Worm (Caenorhabditis elegans) whole organism, L1 larva: ENCODE measurements around the gene memo-1.

Experiments used
- C04F5.9 ChIP-seq: sonication (generic microtip); optimal IDR thresholded peaks from 2 replicates; lab custom pipeline; 2016; ENCODE audit warnings: missing genetic modification characterization, missing compliant biosample characterization
- C16A3.4 ChIP-seq: fragments of 150-350 bp; optimal IDR thresholded peaks from 2 replicates; lab custom pipeline; 2014; ENCODE audit warnings: missing biosample characterization, missing genetic modification characterization
- C34B4.2 ChIP-seq: sonication (generic microtip); optimal IDR thresholded peaks from 2 replicates; lab custom pipeline; 2017; ENCODE audit warnings: mild to moderate bottlenecking, missing genetic modification characterization, missing compliant biosample characterization
- alr-1 ChIP-seq: fragments of 200-800 bp; sonication (Bioruptor generic); optimal IDR thresholded peaks from 2 replicates; lab custom pipeline; 2018; ENCODE audit warnings: borderline replicate concordance, mild to moderate bottlenecking, missing genetic modification characterization, missing compliant biosample characterization
- aly-2 ChIP-seq: fragments of 150-350 bp; optimal IDR thresholded peaks from 2 replicates; lab custom pipeline; 2014; ENCODE audit warnings: missing biosample characterization, missing genetic modification characterization
- ceh-63 ChIP-seq: fragments of 200-800 bp; sonication (Bioruptor generic); optimal IDR thresholded peaks from 2 replicates; lab custom pipeline; 2018; ENCODE audit warnings: mild to moderate bottlenecking, missing genetic modification characterization, missing compliant biosample characterization
- ceh-8 ChIP-seq: fragments of 200-800 bp; sonication (Bioruptor generic); optimal IDR thresholded peaks from 2 replicates; lab custom pipeline; 2018; ENCODE audit warnings: mild to moderate bottlenecking, missing genetic modification characterization, moderate library complexity, missing compliant biosample characterization
- ceh-82 ChIP-seq, 3 experiments: fragments of 150-350 bp in 1 of 3; sonication (generic microtip) in 2 of 3; optimal IDR thresholded peaks; 2 replicates each; lab custom pipeline; 2014 to 2017; ENCODE audit warnings: missing biosample characterization in 3 of 3, missing genetic modification characterization in 3 of 3
- ceh-88 ChIP-seq: fragments of 200-800 bp; sonication (Bioruptor generic); IDR thresholded peaks from 2 replicates; pipeline ENCODE4 v1.3.6; 2022; ENCODE audit warnings: missing genetic modification characterization, missing compliant biosample characterization
- dpl-1 ChIP-seq, 3 experiments: fragments of 150-350 bp in 2 of 3; sonication (generic microtip) in 1 of 3; optimal IDR thresholded peaks; 2 replicates each; lab custom pipeline; 2014 to 2017; ENCODE audit warnings: missing biosample characterization in 3 of 3, missing genetic modification characterization in 3 of 3, missing genetic modification reagents in 3 of 3
- efl-3 ChIP-seq: fragments of 200-800 bp; sonication (Bioruptor generic); optimal IDR thresholded peaks from 2 replicates; lab custom pipeline; 2018; ENCODE audit warnings: mild to moderate bottlenecking, missing genetic modification characterization, missing compliant biosample characterization
- egl-13 ChIP-seq: sonication (generic microtip); optimal IDR thresholded peaks from 2 replicates; lab custom pipeline; 2016; ENCODE audit warnings: missing genotype, missing genetic modification reagents, missing genetic modification characterization, missing compliant biosample characterization
- egl-27 ChIP-seq, 2 experiments: fragments of 150-350 bp in 1 of 2; sonication (generic microtip); optimal IDR thresholded peaks; 3 replicates each; lab custom pipeline; 2017 to 2018; ENCODE audit warnings: missing biosample characterization in 2 of 2, missing genetic modification characterization in 2 of 2, missing genetic modification reagents in 2 of 2
- elt-2 ChIP-seq: sonication (generic microtip); optimal IDR thresholded peaks from 2 replicates; lab custom pipeline; 2016; ENCODE audit warnings: missing genetic modification characterization, mild to moderate bottlenecking, inconsistent platforms, missing compliant biosample characterization, missing genetic modification reagents
- grh-1 ChIP-seq: fragments of 200-800 bp; sonication (Bioruptor generic); IDR thresholded peaks from 2 replicates; pipeline ENCODE4 v1.3.6; 2022; ENCODE audit warnings: missing genetic modification reagents, missing genetic modification characterization, missing compliant biosample characterization
- hlh-17 ChIP-seq: fragments of 200-800 bp; sonication (Bioruptor generic); optimal IDR thresholded peaks from 2 replicates; lab custom pipeline; 2018; ENCODE audit warnings: missing genetic modification characterization, mild to moderate bottlenecking, missing compliant biosample characterization, moderate library complexity, borderline replicate concordance
- hlh-4 ChIP-seq: sonication (generic microtip); optimal IDR thresholded peaks from 2 replicates; lab custom pipeline; 2016; ENCODE audit warnings: mild to moderate bottlenecking, missing genetic modification characterization, missing compliant biosample characterization
- jun-1 ChIP-seq: fragments of 150-350 bp; optimal IDR thresholded peaks from 2 replicates; lab custom pipeline; 2014; ENCODE audit warnings: missing biosample characterization, missing genetic modification reagents, missing genetic modification characterization
- lin-13 ChIP-seq: fragments of 150-350 bp; optimal IDR thresholded peaks from 2 replicates; lab custom pipeline; 2014; ENCODE audit warnings: missing biosample characterization, missing genetic modification reagents, missing genetic modification characterization
- lin-14 ChIP-seq: fragments of 200-800 bp; sonication (Bioruptor generic); optimal IDR thresholded peaks from 2 replicates; lab custom pipeline; 2018; ENCODE audit warnings: mild to moderate bottlenecking, missing genetic modification characterization, moderate library complexity, missing compliant biosample characterization
- lin-15B ChIP-seq: fragments of 150-350 bp; sonication (generic microtip); optimal IDR thresholded peaks from 3 replicates; lab custom pipeline; 2014; ENCODE audit warnings: missing biosample characterization, missing genetic modification characterization
- lin-35 ChIP-seq, 2 experiments: fragments of 150-350 bp; optimal IDR thresholded peaks; 2 replicates each; lab custom pipeline; 2014; ENCODE audit warnings: missing biosample characterization in 2 of 2, missing genetic modification characterization in 2 of 2, missing genetic modification reagents in 2 of 2
- lir-3 ChIP-seq: sonication (generic microtip); optimal IDR thresholded peaks from 2 replicates; lab custom pipeline; 2016; ENCODE audit warnings: mild to moderate bottlenecking, missing genetic modification characterization, moderate library complexity, missing compliant biosample characterization; ENCODE audit not compliant: poor library complexity
- mab-9 ChIP-seq: fragments of 200-800 bp; sonication (Bioruptor generic); IDR thresholded peaks from 2 replicates; pipeline ENCODE4 v1.3.6; 2022; ENCODE audit warnings: missing genetic modification reagents, missing genetic modification characterization, missing compliant biosample characterization
- mef-2 ChIP-seq: fragments of 150-350 bp; optimal IDR thresholded peaks from 2 replicates; lab custom pipeline; 2014; ENCODE audit warnings: missing biosample characterization, missing genetic modification characterization
- mep-1 ChIP-seq: fragments of 150-350 bp; optimal IDR thresholded peaks from 2 replicates; lab custom pipeline; 2014; ENCODE audit warnings: missing biosample characterization, missing genetic modification characterization
- nhr-11 ChIP-seq: fragments of 150-350 bp; optimal IDR thresholded peaks from 2 replicates; lab custom pipeline; 2014; ENCODE audit warnings: missing biosample characterization, missing genetic modification characterization
- nhr-12 ChIP-seq: sonication (generic microtip); optimal IDR thresholded peaks from 2 replicates; lab custom pipeline; 2017; ENCODE audit warnings: missing biosample characterization, missing genetic modification characterization
- nhr-20 ChIP-seq: sonication (generic microtip); optimal IDR thresholded peaks from 2 replicates; lab custom pipeline; 2016; ENCODE audit warnings: mild to moderate bottlenecking, missing genetic modification characterization, missing compliant biosample characterization
- nhr-237 ChIP-seq: fragments of 150-350 bp; optimal IDR thresholded peaks from 2 replicates; lab custom pipeline; 2014; ENCODE audit warnings: missing biosample characterization, missing genetic modification characterization
- nhr-76 ChIP-seq: sonication (generic microtip); optimal IDR thresholded peaks from 2 replicates; lab custom pipeline; 2017; ENCODE audit warnings: missing biosample characterization, missing genetic modification characterization
- nhr-77 ChIP-seq: fragments of 150-350 bp; optimal IDR thresholded peaks from 2 replicates; lab custom pipeline; 2014; ENCODE audit warnings: missing biosample characterization, missing genetic modification characterization
- nhr-84 ChIP-seq: sonication (generic microtip); optimal IDR thresholded peaks from 2 replicates; lab custom pipeline; 2017; ENCODE audit warnings: missing biosample characterization, missing genetic modification characterization
- pag-3 ChIP-seq: sonication (generic microtip); optimal IDR thresholded peaks from 2 replicates; lab custom pipeline; 2017; ENCODE audit warnings: missing genetic modification characterization, mild to moderate bottlenecking, missing compliant biosample characterization, antibody characterized with exemption, borderline replicate concordance; ENCODE audit not compliant: insufficient read depth
- pax-3 ChIP-seq: fragments of 200-800 bp; sonication (Bioruptor generic); optimal IDR thresholded peaks from 2 replicates; lab custom pipeline; 2018; ENCODE audit warnings: mild to moderate bottlenecking, missing genetic modification characterization, moderate library complexity, missing compliant biosample characterization
- rnt-1 ChIP-seq: sonication (generic microtip); optimal IDR thresholded peaks from 2 replicates; lab custom pipeline; 2016; ENCODE audit warnings: mild to moderate bottlenecking, missing genetic modification characterization, moderate library complexity, missing compliant biosample characterization
- skn-1 ChIP-seq: fragments of 150-350 bp; optimal IDR thresholded peaks from 2 replicates; lab custom pipeline; 2014; ENCODE audit warnings: missing biosample characterization, missing genetic modification characterization
- sox-4 ChIP-seq: sonication (generic microtip); optimal IDR thresholded peaks from 2 replicates; lab custom pipeline; 2016; ENCODE audit warnings: missing genetic modification characterization, missing compliant biosample characterization
- sptf-1 ChIP-seq: fragments of 150-350 bp; optimal IDR thresholded peaks from 2 replicates; lab custom pipeline; 2014; ENCODE audit warnings: missing biosample characterization, missing genetic modification characterization
- sup-37 ChIP-seq: fragments of 200-800 bp; sonication (Bioruptor generic); optimal IDR thresholded peaks from 2 replicates; lab custom pipeline; 2018; ENCODE audit warnings: mild to moderate bottlenecking, missing genetic modification characterization, missing compliant biosample characterization
- swsn-7 ChIP-seq: sonication (generic microtip); optimal IDR thresholded peaks from 2 replicates; lab custom pipeline; 2016; ENCODE audit warnings: missing genetic modification characterization, missing compliant biosample characterization
- tbx-2 ChIP-seq: sonication (generic microtip); optimal IDR thresholded peaks from 2 replicates; lab custom pipeline; 2016; ENCODE audit warnings: missing genetic modification characterization, missing compliant biosample characterization
- tlp-1 ChIP-seq: fragments of 150-350 bp; optimal IDR thresholded peaks from 2 replicates; lab custom pipeline; 2014; ENCODE audit warnings: missing biosample characterization, missing genetic modification characterization
- unc-130 ChIP-seq: fragments of 150-350 bp; optimal IDR thresholded peaks from 2 replicates; lab custom pipeline; 2017; ENCODE audit warnings: missing biosample characterization, missing genetic modification characterization, inconsistent platforms
- unc-30 ChIP-seq: sonication (generic microtip); optimal IDR thresholded peaks from 2 replicates; lab custom pipeline; 2017; ENCODE audit warnings: missing biosample characterization, missing genetic modification characterization
- unc-62 ChIP-seq: fragments of 150-350 bp; optimal IDR thresholded peaks from 2 replicates; lab custom pipeline; 2014; ENCODE audit warnings: missing biosample characterization, missing genetic modification reagents, missing genetic modification characterization
- unc-98 ChIP-seq: fragments of 200-800 bp; sonication (Bioruptor generic); IDR thresholded peaks from 2 replicates; pipeline ENCODE4 v1.3.6; 2022; ENCODE audit warnings: missing genetic modification characterization, missing compliant biosample characterization
- zag-1 ChIP-seq: fragments of 150-350 bp; optimal IDR thresholded peaks from 2 replicates; lab custom pipeline; 2014; ENCODE audit warnings: missing biosample characterization, missing genetic modification characterization
- zip-4 ChIP-seq: fragments of 200-800 bp; sonication (Bioruptor generic); optimal IDR thresholded peaks from 2 replicates; lab custom pipeline; 2018; ENCODE audit warnings: mild to moderate bottlenecking, missing genetic modification characterization, moderate library complexity, missing compliant biosample characterization
- ztf-4 ChIP-seq: fragments of 150-350 bp; optimal IDR thresholded peaks from 2 replicates; lab custom pipeline; 2014; ENCODE audit warnings: missing biosample characterization, missing genetic modification characterization

Gene memo-1

DNA sequence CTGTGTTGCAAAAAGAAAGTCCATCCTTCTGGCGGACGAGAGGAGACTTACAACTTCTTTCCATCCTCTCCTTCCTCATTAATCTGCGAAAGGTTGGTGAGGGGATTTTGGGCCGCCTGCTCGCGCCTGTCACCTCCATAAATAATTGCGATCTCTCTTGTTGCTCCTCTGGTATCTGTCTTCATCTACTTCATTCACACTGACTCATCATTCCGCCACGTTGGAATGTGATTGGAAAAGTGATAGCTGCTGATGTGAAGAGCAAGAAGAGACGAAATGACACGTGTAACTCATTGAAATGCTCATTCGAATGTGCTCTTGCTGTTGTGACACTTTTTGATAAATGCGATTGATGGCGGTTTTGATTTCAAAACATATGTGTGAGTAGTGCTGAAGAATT, 24.3 kb downstream of the memo-1 start (continued):
- TF ChIP-seq tbx-2 (tag; lab: Kevin White, UChicago) (peak; percentile 33), nhr-20 (tag; lab: Kevin White, UChicago) (peak; percentile 44), rnt-1 (tag; lab: Kevin White, UChicago) (peak; percentile 80), ztf-4 (tag; lab: Kevin White, UChicago) (peak; percentile 56)

DNA sequence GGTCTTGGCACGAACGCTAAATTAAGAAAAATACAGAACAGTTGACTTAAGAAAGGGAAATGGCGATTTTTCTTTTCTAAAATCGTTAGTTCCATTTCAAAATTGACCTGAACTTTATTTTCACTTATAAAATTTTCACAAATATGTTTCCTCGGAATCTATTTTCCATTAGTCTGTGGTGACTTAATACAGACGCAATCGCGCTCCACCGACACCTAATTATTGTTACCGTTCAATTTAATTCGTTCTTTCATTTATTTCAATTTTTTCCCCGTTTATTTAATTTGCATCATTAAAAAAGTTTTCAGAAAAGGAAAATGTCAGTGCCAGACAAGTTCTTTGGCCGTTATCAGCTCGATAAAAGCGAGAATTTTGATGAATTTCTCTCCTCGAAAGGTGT, 26.7 kb downstream of the memo-1 start, which contains the start of gene lbp-4:
Gene lbp-4, plus strand, starts transcription at position 309 of the 400 bp plus-strand sequence.
- TF ChIP-seq rnt-1 (tag; lab: Kevin White, UChicago) (peak; percentile 49), nhr-84 (tag; lab: Kevin White, UChicago) (no peak), sptf-1 (tag; lab: Kevin White, UChicago) (no peak), nhr-11 (no peak), efl-3 (GFP tag; lab: Kevin White, UChicago) (no peak), ceh-88 (GFP tag; lab: Robert Waterston, UW) (no peak), ceh-63 (GFP tag; lab: Kevin White, UChicago) (no peak), unc-62 (no peak), grh-1 (no peak), nhr-237 (no peak), lin-15B (tag; lab: Kevin White, UChicago) (peak; percentile 26), unc-98 (no peak), unc-130 (tag; lab: Kevin White, UChicago) (peak; percentile 63), C16A3.4 (tag; lab: Kevin White, UChicago) (peak; percentile 83), egl-27 (tag; optimal IDR thresholded peaks at IDR 0.05; lab: Kevin White, UChicago) (no peak), lin-14 (GFP tag; lab: Kevin White, UChicago) (peak; percentile 83), dpl-1 (GFP tag; optimal IDR thresholded peaks at IDR 0.05; lab: Kevin White, UChicago) (peak in 2 of 3 experiments; percentile 19 to 50), lin-13 (GFP tag; lab: Kevin White, UChicago) (peak; percentile 20), ceh-82 (tag; optimal IDR thresholded peaks at IDR 0.05; lab: Kevin White, UChicago) (peak in 1 of 3 experiments; percentile 30), hlh-4 (tag; lab: Kevin White, UChicago) (no peak), swsn-7 (tag; lab: Kevin White, UChicago) (peak; percentile 23), ceh-8 (GFP tag; lab: Kevin White, UChicago) (no peak), C34B4.2 (tag; lab: Kevin White, UChicago) (no peak), mep-1 (no peak), skn-1 (tag; lab: Kevin White, UChicago) (peak; percentile 12), nhr-77 (tag; lab: Kevin White, UChicago) (peak; percentile 23), pag-3 (tag; lab: Kevin White, UChicago) (peak; percentile 25), tbx-2 (tag; lab: Kevin White, UChicago) (peak; percentile 15), zip-4 (GFP tag; lab: Kevin White, UChicago) (no peak), sup-37 (GFP tag; lab: Kevin White, UChicago) (no peak), lin-35 (GFP tag; optimal IDR thresholded peaks at IDR 0.05; lab: Kevin White, UChicago) (peak; percentile 44 to 78), nhr-12 (no peak), aly-2 (no peak), mef-2 (tag; lab: Kevin White, UChicago) (no peak), ztf-4 (tag; lab: Kevin White, UChicago) (no peak), zag-1 (tag; lab: Kevin White, UChicago) (no peak), egl-13 (tag; lab: Kevin White, UChicago) (no peak), alr-1 (tag; lab: Kevin White, UChicago) (no peak), elt-2 (tag; lab: Kevin White, UChicago) (no peak), mab-9 (no peak), lir-3 (tag; lab: Kevin White, UChicago) (peak; percentile 40), tlp-1 (tag; lab: Kevin White, UChicago) (no peak), hlh-17 (GFP tag; lab: Kevin White, UChicago) (no peak), unc-30 (no peak), nhr-76 (tag; lab: Kevin White, UChicago) (no peak), jun-1 (tag; lab: Kevin White, UChicago) (no peak), pax-3 (tag; lab: Kevin White, UChicago) (no peak), sox-4 (no peak), C04F5.9 (tag; lab: Kevin White, UChicago) (no peak)
